Fruit fly (Drosophila melanogaster): ENCODE results near the gene Krn.
A peak's percentile ranks its signal among the peaks of the same experiment; 100 is the strongest.

The Krn gene

dm6 chr3L:17644906-17645244 lies 9.2 kb downstream of the Krn start, which contains the start of gene Pep (continued):
- TF ChIP-seq fru (optimal IDR thresholded peaks at IDR 0.05) (no peak), CG7357 (GFP tag; IDR thresholded peaks at IDR 0.05) (no peak), CG34422 (GFP tag; IDR thresholded peaks at IDR 0.05) (peak; percentile 63), CG4360 (GFP tag; IDR thresholded peaks at IDR 0.05) (no peak), dm (GFP tag; optimal IDR thresholded peaks at IDR 0.05) (peak; percentile 4), gt (GFP tag; IDR thresholded peaks at IDR 0.05) (no peak), Myb (GFP tag; optimal IDR thresholded peaks at IDR 0.05) (peak; percentile 81), CG14667 (GFP tag; IDR thresholded peaks at IDR 0.05) (no peak), crc (GFP tag; optimal IDR thresholded peaks at IDR 0.05) (no peak), Ravus (GFP tag; IDR thresholded peaks at IDR 0.05) (no peak), pb (GFP tag; optimal IDR thresholded peaks at IDR 0.05) (peak; percentile 13), CG8089 (GFP tag; optimal IDR thresholded peaks at IDR 0.05) (peak; percentile 29), CG33213 (GFP tag; optimal IDR thresholded peaks at IDR 0.05) (peak; percentile 70), Sin3A (optimal IDR thresholded peaks at IDR 0.05) (peak; percentile 3), CG14441 (GFP tag; IDR thresholded peaks at IDR 0.05) (no peak), ken (GFP tag; IDR thresholded peaks at IDR 0.05) (no peak; the same call in 1 of the 3 replicates), Neu2 (GFP tag; optimal IDR thresholded peaks at IDR 0.05; ENCODE audit: borderline replicate concordance) (no peak), CG4617 (GFP tag; optimal IDR thresholded peaks at IDR 0.05; ENCODE audit: borderline replicate concordance) (peak; percentile 36), Fer3 (tag; optimal IDR thresholded peaks at IDR 0.05) (peak; percentile 30), CG6654 (GFP tag; optimal IDR thresholded peaks at IDR 0.05) (no peak), chm (GFP tag; IDR thresholded peaks at IDR 0.05) (no peak; the same call in 1 of the 2 replicates), ATbp (GFP tag; optimal IDR thresholded peaks at IDR 0.05) (no peak), shn (GFP tag; optimal IDR thresholded peaks at IDR 0.05) (peak; percentile 20), nau (GFP tag; optimal IDR thresholded peaks at IDR 0.05) (no peak), CG8765 (GFP tag; IDR thresholded peaks at IDR 0.05) (0 out of 2 replicates have a peak, but pooled peaks have one; percentile 19), CG17912 (GFP tag; optimal IDR thresholded peaks at IDR 0.05) (no peak), cato (GFP tag; optimal IDR thresholded peaks at IDR 0.05; ENCODE audit: borderline replicate concordance) (no peak), CG30431 (GFP tag; optimal IDR thresholded peaks at IDR 0.05) (no peak), CG11398 (GFP tag; optimal IDR thresholded peaks at IDR 0.05) (no peak), ranshi (GFP tag; IDR thresholded peaks at IDR 0.05) (no peak; the same call in 1 of the 2 replicates), CG7928 (GFP tag; optimal IDR thresholded peaks at IDR 0.05) (no peak), Meics (GFP tag; optimal IDR thresholded peaks at IDR 0.05) (peak; percentile 28), CG13424 (tag; optimal IDR thresholded peaks at IDR 0.05) (peak; percentile 13), bowl (GFP tag; IDR thresholded peaks at IDR 0.05) (no peak), CG1602 (GFP tag; optimal IDR thresholded peaks at IDR 0.05) (no peak), GATAe (GFP tag; conservative IDR thresholded peaks at IDR 0.05) (no peak), dmrt99B (tag; optimal IDR thresholded peaks at IDR 0.05) (no peak), Opbp (GFP tag; IDR thresholded peaks at IDR 0.05; ENCODE audit: partially characterized antibody) (peak; percentile 99), Bteb2 (GFP tag; optimal IDR thresholded peaks at IDR 0.05) (peak; percentile 0), Ada2b (GFP tag; IDR thresholded peaks at IDR 0.05) (no peak), CG7786 (GFP tag; optimal IDR thresholded peaks at IDR 0.05) (no peak), Dp (GFP tag; optimal IDR thresholded peaks at IDR 0.05) (peak; percentile 72), CG6689 (GFP tag; IDR thresholded peaks at IDR 0.05) (no peak), CG6765 (GFP tag; optimal IDR thresholded peaks at IDR 0.05) (no peak), Dip3 (GFP tag; optimal IDR thresholded peaks at IDR 0.05) (no peak), rib (GFP tag; IDR thresholded peaks at IDR 0.05) (0 out of 2 replicates have a peak, but pooled peaks have one; percentile 21), Lim3 (GFP tag; IDR thresholded peaks at IDR 0.05) (no peak), fu2 (GFP tag; optimal IDR thresholded peaks at IDR 0.05) (no peak), wor (GFP tag; IDR thresholded peaks at IDR 0.05) (no peak), CG15479 (GFP tag; optimal IDR thresholded peaks at IDR 0.05) (no peak), Hand (GFP tag; optimal IDR thresholded peaks at IDR 0.05) (peak; percentile 12), chinmo (GFP tag; IDR thresholded peaks at IDR 0.05; ENCODE audit: partially characterized antibody) (peak; percentile 97), CG12219 (GFP tag; optimal IDR thresholded peaks at IDR 0.05) (no peak)

Measured in whole organism, embryonic.